Worm (Caenorhabditis elegans) whole organism, early embryonic: ENCODE data around the gene F22E5.8.

Source experiments
- F13C5.2 ChIP-seq: sonication (generic microtip); optimal IDR thresholded peaks from 2 replicates; lab custom pipeline; 2017; ENCODE audit warnings: mild to moderate bottlenecking, missing genetic modification characterization, inconsistent platforms, missing compliant biosample characterization
- ama-1 ChIP-seq: fragments of 150-350 bp; optimal IDR thresholded peaks from 2 replicates; lab custom pipeline; 2014
- flt-1 ChIP-seq: fragments of 200-800 bp; sonication (Bioruptor generic); IDR thresholded peaks from 2 replicates; pipeline ENCODE4 v1.3.6; 2022; ENCODE audit warnings: missing genetic modification characterization, missing compliant biosample characterization
- hmg-4 ChIP-seq: fragments of 200-800 bp; sonication (Bioruptor generic); optimal IDR thresholded peaks from 2 replicates; lab custom pipeline; 2018; ENCODE audit warnings: mild to moderate bottlenecking, missing genetic modification characterization, missing compliant biosample characterization
- hnd-1 ChIP-seq: sonication (generic microtip); optimal IDR thresholded peaks from 2 replicates; lab custom pipeline; 2016; ENCODE audit warnings: missing genetic modification characterization, missing compliant biosample characterization

ce11 chrII:2637359-2637758 lies 2.5 kb upstream of the F22E5.8 start, which contains the start of gene F22E5.21:
- TF ChIP-seq ama-1: no peak
- TF ChIP-seq flt-1 (GFP tag; lab: Robert Waterston, UW): no peak
- no peak for TF ChIP-seq hnd-1 (tag; lab: Kevin White, UChicago)
- TF ChIP-seq hmg-4: no peak
- no peak for TF ChIP-seq F13C5.2 (tag; lab: Kevin White, UChicago)
